Fruit fly (Drosophila melanogaster): ENCODE results near the gene abd-A.

Gene abd-A

dm6 chr3R:16829859-16830557, at the start of gene abd-A:
Gene abd-A (minus strand): TSS chr3R:16830049.
- TF ChIP-seq Jra (GFP tag; optimal IDR thresholded peaks at IDR 0.05): no peak
- no peak for TF ChIP-seq fru (GFP tag; optimal IDR thresholded peaks at IDR 0.05)
- peak; percentile 2 to 17 for TF ChIP-seq dl (GFP tag; optimal IDR thresholded peaks at IDR 0.05; ENCODE audit: insufficient read depth in 1 of 2, partially characterized antibody in 2 of 2)
- TF ChIP-seq Rel (GFP tag; optimal IDR thresholded peaks at IDR 0.05): no peak
- TF ChIP-seq Rel (tag; optimal IDR thresholded peaks at IDR 0.05): peak; percentile 80
- TF ChIP-seq Dif (GFP tag; optimal IDR thresholded peaks at IDR 0.05; ENCODE audit: partially characterized antibody): peak; percentile 34
- TF ChIP-seq psq (GFP tag; optimal IDR thresholded peaks at IDR 0.05): no peak

DNA sequence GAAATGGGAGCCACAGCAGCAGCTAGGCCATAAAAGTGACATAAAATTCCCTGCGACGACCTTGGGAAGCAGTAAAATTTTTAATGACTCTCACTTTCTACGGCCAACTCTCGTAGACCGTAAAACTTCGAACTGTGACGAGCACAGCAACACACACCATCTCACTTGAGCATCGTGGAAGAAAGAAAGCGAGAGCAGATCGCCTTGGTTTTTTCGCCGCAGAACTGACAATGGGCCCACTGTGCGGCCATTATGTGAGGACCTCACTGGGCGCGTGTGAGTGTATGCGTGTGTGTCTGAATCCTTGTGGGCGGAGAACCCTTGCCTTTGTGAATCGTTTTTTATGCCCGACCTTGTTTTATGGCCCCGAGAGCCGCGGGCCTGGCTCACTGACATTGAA, 48.6 kb upstream of the abd-A start:
- TF ChIP-seq GATAd (GFP tag; optimal IDR thresholded peaks at IDR 0.05) (no peak), Dif (GFP tag; optimal IDR thresholded peaks at IDR 0.05; ENCODE audit: partially characterized antibody) (no peak), dl (GFP tag; optimal IDR thresholded peaks at IDR 0.05; ENCODE audit: insufficient read depth in 1 of 2, partially characterized antibody in 2 of 2) (no peak), jim (GFP tag; optimal IDR thresholded peaks at IDR 0.05) (no peak)

DNA sequence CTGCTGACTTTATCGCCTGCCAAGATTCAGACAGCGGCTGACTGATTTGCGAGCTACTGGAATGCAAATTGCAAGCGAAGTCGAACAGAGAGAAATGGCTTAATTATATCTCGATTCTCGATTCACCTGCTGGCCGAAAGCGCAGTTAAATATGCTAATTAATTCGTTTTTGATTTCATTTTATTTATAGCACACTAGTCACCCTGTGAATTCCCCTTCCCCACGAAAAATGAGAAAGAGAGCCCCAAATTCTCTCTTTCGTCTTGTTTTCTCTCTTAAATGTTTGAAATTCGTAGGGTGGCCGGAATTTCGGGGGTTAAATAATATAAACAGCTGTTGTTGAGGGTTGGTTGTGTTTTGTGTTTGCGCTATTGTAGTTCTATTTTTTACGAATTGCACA, 46.8 kb upstream of the abd-A start:
- TF ChIP-seq Abd-B (GFP tag; optimal IDR thresholded peaks at IDR 0.05) (no peak), Vsx2 (GFP tag; optimal IDR thresholded peaks at IDR 0.05; ENCODE audit: partially characterized antibody) (no peak), HLH106 (tag; optimal IDR thresholded peaks at IDR 0.05) (no peak), dl (GFP tag; optimal IDR thresholded peaks at IDR 0.05; ENCODE audit: insufficient read depth in 1 of 2, partially characterized antibody in 2 of 2) (no peak), Hnf4 (GFP tag; optimal IDR thresholded peaks at IDR 0.05) (no peak), woc (GFP tag; optimal IDR thresholded peaks at IDR 0.05) (no peak), jim (GFP tag; optimal IDR thresholded peaks at IDR 0.05) (no peak), GATAd (GFP tag; optimal IDR thresholded peaks at IDR 0.05) (no peak), h (GFP tag; optimal IDR thresholded peaks at IDR 0.05) (no peak), Dif (GFP tag; optimal IDR thresholded peaks at IDR 0.05; ENCODE audit: partially characterized antibody) (no peak), CrebA (GFP tag; optimal IDR thresholded peaks at IDR 0.05; ENCODE audit: borderline replicate concordance) (no peak), dmrt93B (GFP tag; optimal IDR thresholded peaks at IDR 0.05) (no peak), OdsH (GFP tag; optimal IDR thresholded peaks at IDR 0.05) (no peak), Mio (GFP tag; optimal IDR thresholded peaks at IDR 0.05) (no peak)

DNA sequence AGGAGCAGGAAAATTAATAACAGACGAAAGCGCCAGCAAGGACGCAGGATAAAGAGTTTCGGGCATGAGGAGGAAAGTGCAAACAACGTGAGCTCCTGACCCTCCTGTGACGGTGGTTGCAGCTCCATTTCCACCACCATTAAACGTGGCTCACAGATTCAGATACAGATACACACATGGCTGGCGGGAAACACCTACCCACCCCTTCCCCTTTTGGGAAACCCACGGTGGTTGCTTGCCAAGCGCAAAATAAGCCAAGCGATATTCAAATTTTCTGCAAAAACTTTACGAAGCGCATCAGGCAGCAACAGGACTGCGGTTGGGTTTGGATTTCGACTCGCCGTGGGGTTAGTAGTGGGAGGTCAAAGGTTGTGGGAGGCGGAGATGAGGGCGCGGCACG, 45.7 kb upstream of the abd-A start:
- TF ChIP-seq Dif (GFP tag; optimal IDR thresholded peaks at IDR 0.05; ENCODE audit: partially characterized antibody) (no peak), Jra (GFP tag; optimal IDR thresholded peaks at IDR 0.05) (no peak), HLH106 (tag; optimal IDR thresholded peaks at IDR 0.05) (no peak), dsf (GFP tag; optimal IDR thresholded peaks at IDR 0.05; ENCODE audit: borderline replicate concordance) (no peak)

dm6 chr3R:16872980-16873765, 43.3 kb upstream of the abd-A start:
- TF ChIP-seq CG32264 (GFP tag; optimal IDR thresholded peaks at IDR 0.05): no peak
- no peak for TF ChIP-seq fru (GFP tag; optimal IDR thresholded peaks at IDR 0.05)
- TF ChIP-seq rgr (GFP tag; optimal IDR thresholded peaks at IDR 0.05): no peak
- no peak for TF ChIP-seq sage (GFP tag; optimal IDR thresholded peaks at IDR 0.05)
- no peak for TF ChIP-seq Hr83 (GFP tag; optimal IDR thresholded peaks at IDR 0.05; ENCODE audit: poor library complexity, severe bottlenecking)
- TF ChIP-seq brk (GFP tag; optimal IDR thresholded peaks at IDR 0.05): no peak

DNA sequence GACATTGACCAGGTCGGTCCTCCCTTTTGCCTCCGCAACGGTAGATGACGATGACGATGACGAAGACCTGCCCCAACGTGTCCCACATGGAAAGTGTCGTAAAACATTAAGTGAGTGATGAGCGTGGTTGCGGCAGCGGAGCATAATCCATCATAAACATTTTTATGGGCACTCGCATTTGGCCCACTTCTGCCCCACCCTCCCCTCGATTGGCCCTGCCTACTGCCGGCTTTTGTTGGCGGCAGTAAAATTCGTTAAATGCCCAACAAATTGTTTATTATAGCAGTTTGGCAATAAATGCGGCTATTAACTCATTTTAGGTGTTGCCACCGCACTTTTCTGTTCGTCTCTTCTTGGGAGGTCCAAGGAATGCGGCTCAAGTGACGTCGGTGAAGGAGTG, 41.5 kb upstream of the abd-A start:
- no peak for TF ChIP-seq Dfd (GFP tag; optimal IDR thresholded peaks at IDR 0.05)
- TF ChIP-seq Dif (GFP tag; optimal IDR thresholded peaks at IDR 0.05; ENCODE audit: partially characterized antibody): no peak
- TF ChIP-seq fru (GFP tag; optimal IDR thresholded peaks at IDR 0.05): no peak
- TF ChIP-seq Hr78 (GFP tag; optimal IDR thresholded peaks at IDR 0.05): no peak
- no peak for TF ChIP-seq dmrt93B (GFP tag; optimal IDR thresholded peaks at IDR 0.05)
- no peak for TF ChIP-seq Hnf4 (GFP tag; optimal IDR thresholded peaks at IDR 0.05)
- no peak for TF ChIP-seq Abd-B (GFP tag; optimal IDR thresholded peaks at IDR 0.05)
- no peak for TF ChIP-seq Mio (GFP tag; optimal IDR thresholded peaks at IDR 0.05)
- no peak for TF ChIP-seq brk (GFP tag; optimal IDR thresholded peaks at IDR 0.05)
- TF ChIP-seq Rel (GFP tag; optimal IDR thresholded peaks at IDR 0.05): no peak
- TF ChIP-seq Rel (tag; optimal IDR thresholded peaks at IDR 0.05): no peak
- no peak for TF ChIP-seq Myc (optimal IDR thresholded peaks at IDR 0.05)
- no peak for TF ChIP-seq tai (GFP tag; optimal IDR thresholded peaks at IDR 0.05)
- no peak for TF ChIP-seq OdsH (GFP tag; optimal IDR thresholded peaks at IDR 0.05)
- no peak for TF ChIP-seq sage (GFP tag; optimal IDR thresholded peaks at IDR 0.05)
- no peak for TF ChIP-seq jim (GFP tag; optimal IDR thresholded peaks at IDR 0.05)
- no peak for TF ChIP-seq dl (GFP tag; optimal IDR thresholded peaks at IDR 0.05; ENCODE audit: insufficient read depth in 1 of 2, partially characterized antibody in 2 of 2)
- no peak for TF ChIP-seq h (GFP tag; optimal IDR thresholded peaks at IDR 0.05)
- TF ChIP-seq N (GFP tag; optimal IDR thresholded peaks at IDR 0.05): no peak
- no peak for TF ChIP-seq sv (GFP tag; optimal IDR thresholded peaks at IDR 0.05)
